Fruit fly (Drosophila melanogaster): ENCODE results near the gene CG12971.

Gene CG12971

dm6 chr3L:21356395-21356794 lies at the start of gene CG12971:
CG12971 (minus strand) TSS chr3L:21356495.
- TF ChIP-seq h (optimal IDR thresholded peaks at IDR 0.05): no peak
- no peak for TF ChIP-seq insv (optimal IDR thresholded peaks at IDR 0.05)
- no peak for TF ChIP-seq Myc (optimal IDR thresholded peaks at IDR 0.05)
- TF ChIP-seq Sin3A (optimal IDR thresholded peaks at IDR 0.05): no peak
- no peak for TF ChIP-seq psq (optimal IDR thresholded peaks at IDR 0.05)
- no peak for TF ChIP-seq ttk (optimal IDR thresholded peaks at IDR 0.05)

- TF ChIP-seq insv (optimal IDR thresholded peaks at IDR 0.05) (no peak), h (optimal IDR thresholded peaks at IDR 0.05) (no peak), ttk (optimal IDR thresholded peaks at IDR 0.05) (no peak), psq (optimal IDR thresholded peaks at IDR 0.05) (no peak), Sin3A (optimal IDR thresholded peaks at IDR 0.05) (no peak), Myc (optimal IDR thresholded peaks at IDR 0.05) (no peak)
These were observed 46.3 kb upstream of the CG12971 start for dm6 chr3L:21402552-21402951.

dm6 chr3L:21400206-21400605 lies 43.9 kb upstream of the CG12971 start:
- TF ChIP-seq Sin3A (optimal IDR thresholded peaks at IDR 0.05): no peak
- TF ChIP-seq h (optimal IDR thresholded peaks at IDR 0.05): no peak
- TF ChIP-seq psq (optimal IDR thresholded peaks at IDR 0.05): no peak
- TF ChIP-seq insv (optimal IDR thresholded peaks at IDR 0.05): no peak
- no peak for TF ChIP-seq Myc (optimal IDR thresholded peaks at IDR 0.05)
- TF ChIP-seq ttk (optimal IDR thresholded peaks at IDR 0.05): no peak

dm6 chr3L:21398156-21398555 lies 41.9 kb upstream of the CG12971 start:
- TF ChIP-seq psq (optimal IDR thresholded peaks at IDR 0.05) (no peak), Myc (optimal IDR thresholded peaks at IDR 0.05) (no peak), ttk (optimal IDR thresholded peaks at IDR 0.05) (no peak), insv (optimal IDR thresholded peaks at IDR 0.05) (no peak)

- no peak for TF ChIP-seq insv (optimal IDR thresholded peaks at IDR 0.05)
These were observed 34.1 kb upstream of the CG12971 start for dm6 chr3L:21390431-21390830.

dm6 chr3L:21389758-21390157 lies 33.5 kb upstream of the CG12971 start:
- no peak for TF ChIP-seq h (optimal IDR thresholded peaks at IDR 0.05)
- no peak for TF ChIP-seq Sin3A (optimal IDR thresholded peaks at IDR 0.05)
- no peak for TF ChIP-seq insv (optimal IDR thresholded peaks at IDR 0.05)

- no peak for TF ChIP-seq insv (optimal IDR thresholded peaks at IDR 0.05)
- no peak for TF ChIP-seq Myc (optimal IDR thresholded peaks at IDR 0.05)
- no peak for TF ChIP-seq Sin3A (optimal IDR thresholded peaks at IDR 0.05)
- no peak for TF ChIP-seq h (optimal IDR thresholded peaks at IDR 0.05)
- no peak for TF ChIP-seq psq (optimal IDR thresholded peaks at IDR 0.05)
- TF ChIP-seq ttk (optimal IDR thresholded peaks at IDR 0.05): no peak
These were observed 32.5 kb upstream of the CG12971 start for dm6 chr3L:21388824-21389223.

dm6 chr3L:21386917-21387316 lies 30.6 kb upstream of the CG12971 start:
- TF ChIP-seq h (optimal IDR thresholded peaks at IDR 0.05): no peak
- TF ChIP-seq psq (optimal IDR thresholded peaks at IDR 0.05): no peak
- TF ChIP-seq ttk (optimal IDR thresholded peaks at IDR 0.05): no peak
- no peak for TF ChIP-seq Myc (optimal IDR thresholded peaks at IDR 0.05)
- TF ChIP-seq insv (optimal IDR thresholded peaks at IDR 0.05): no peak
- no peak for TF ChIP-seq Sin3A (optimal IDR thresholded peaks at IDR 0.05)

dm6 chr3L:21385699-21386098 lies 29.4 kb upstream of the CG12971 start:
- TF ChIP-seq Myc (optimal IDR thresholded peaks at IDR 0.05) (no peak), psq (optimal IDR thresholded peaks at IDR 0.05) (no peak), ttk (optimal IDR thresholded peaks at IDR 0.05) (no peak), h (optimal IDR thresholded peaks at IDR 0.05) (no peak), Sin3A (optimal IDR thresholded peaks at IDR 0.05) (no peak), insv (optimal IDR thresholded peaks at IDR 0.05) (no peak)

- TF ChIP-seq h (optimal IDR thresholded peaks at IDR 0.05) (no peak), psq (optimal IDR thresholded peaks at IDR 0.05) (no peak), Myc (optimal IDR thresholded peaks at IDR 0.05) (no peak), ttk (optimal IDR thresholded peaks at IDR 0.05) (no peak), insv (optimal IDR thresholded peaks at IDR 0.05) (no peak), Sin3A (optimal IDR thresholded peaks at IDR 0.05) (no peak)
These were observed 27.1 kb upstream of the CG12971 start for dm6 chr3L:21383440-21383839.

dm6 chr3L:21382158-21382610 lies 25.9 kb upstream of the CG12971 start, which contains the start of gene rgn:
rgn (plus strand) TSS chr3L:21382501.
- TF ChIP-seq h (optimal IDR thresholded peaks at IDR 0.05) (no peak), psq (optimal IDR thresholded peaks at IDR 0.05) (no peak), insv (optimal IDR thresholded peaks at IDR 0.05) (no peak), Sin3A (optimal IDR thresholded peaks at IDR 0.05) (no peak)

- no peak for TF ChIP-seq Sin3A (optimal IDR thresholded peaks at IDR 0.05)
- TF ChIP-seq psq (optimal IDR thresholded peaks at IDR 0.05): no peak
- no peak for TF ChIP-seq h (optimal IDR thresholded peaks at IDR 0.05)
- TF ChIP-seq Myc (optimal IDR thresholded peaks at IDR 0.05): no peak
- no peak for TF ChIP-seq insv (optimal IDR thresholded peaks at IDR 0.05)
- TF ChIP-seq ttk (optimal IDR thresholded peaks at IDR 0.05): no peak
These were observed 25.5 kb upstream of the CG12971 start for dm6 chr3L:21381746-21382145.

dm6 chr3L:21380581-21381175 lies 24.4 kb upstream of the CG12971 start:
- TF ChIP-seq h (optimal IDR thresholded peaks at IDR 0.05) (no peak), Myc (optimal IDR thresholded peaks at IDR 0.05) (no peak), psq (optimal IDR thresholded peaks at IDR 0.05) (no peak), ttk (optimal IDR thresholded peaks at IDR 0.05) (no peak), Sin3A (optimal IDR thresholded peaks at IDR 0.05) (no peak), insv (optimal IDR thresholded peaks at IDR 0.05) (no peak)

Measured in Kc167 (cell line).